Worm (Caenorhabditis elegans): Measurements from ENCODE around the gene sel-5.

sel-5 gene

ce11 chrIII:4612334-4612953 is 34.2 kb upstream of the sel-5 start, which contains the start of gene sel-2:
TSS of gene sel-2 (minus strand) at chrIII:4612384.
- TF ChIP-seq unc-120 (tag; optimal IDR thresholded peaks at IDR 0.05; ENCODE audit: poor library complexity, severe bottlenecking) (peak; percentile 80), ceh-43 (GFP tag; optimal IDR thresholded peaks at IDR 0.05) (no peak), ceh-39 (tag; optimal IDR thresholded peaks at IDR 0.05) (no peak), ces-1 (GFP tag; optimal IDR thresholded peaks at IDR 0.05) (peak; percentile 69), nhr-2 (tag; optimal IDR thresholded peaks at IDR 0.05) (peak; percentile 62), sptf-1 (tag; optimal IDR thresholded peaks at IDR 0.05) (peak; percentile 39), lin-32 (GFP tag; optimal IDR thresholded peaks at IDR 0.05) (no peak), bed-3 (GFP tag; optimal IDR thresholded peaks at IDR 0.05) (no peak), pha-4 (tag; optimal IDR thresholded peaks at IDR 0.05) (peak; percentile 57), cnd-1 (tag; optimal IDR thresholded peaks at IDR 0.05) (peak; percentile 9)

- TF ChIP-seq tbx-8 (GFP tag; optimal IDR thresholded peaks at IDR 0.05), result no peak
- no peak for TF ChIP-seq pha-4 (tag; optimal IDR thresholded peaks at IDR 0.05)
- no peak for TF ChIP-seq mep-1 (tag; optimal IDR thresholded peaks at IDR 0.05)
- no peak for TF ChIP-seq mls-2 (tag; optimal IDR thresholded peaks at IDR 0.05)
- no peak for TF ChIP-seq ham-2 (GFP tag; optimal IDR thresholded peaks at IDR 0.05)
- no peak for TF ChIP-seq hlh-1 (tag; optimal IDR thresholded peaks at IDR 0.05)
- TF ChIP-seq elt-1 (tag; optimal IDR thresholded peaks at IDR 0.05; ENCODE audit: borderline replicate concordance, insufficient read depth), result no peak
- no peak for TF ChIP-seq cnd-1 (tag; optimal IDR thresholded peaks at IDR 0.05)
- TF ChIP-seq ceh-39 (tag; optimal IDR thresholded peaks at IDR 0.05), result no peak
- TF ChIP-seq nhr-2 (tag; optimal IDR thresholded peaks at IDR 0.05), result no peak
- TF ChIP-seq flh-1 (GFP tag; optimal IDR thresholded peaks at IDR 0.05), result no peak
- no peak for TF ChIP-seq snpc-4 (tag; optimal IDR thresholded peaks at IDR 0.05)
- no peak for TF ChIP-seq sptf-1 (tag; optimal IDR thresholded peaks at IDR 0.05)
- no peak for TF ChIP-seq sem-2 (GFP tag; optimal IDR thresholded peaks at IDR 0.05)
These were observed 25.6 kb upstream of the sel-5 start for ce11 chrIII:4603837-4604236.

ce11 chrIII:4601286-4601685 is 23.0 kb upstream of the sel-5 start:
- TF ChIP-seq mep-1 (tag; optimal IDR thresholded peaks at IDR 0.05) (no peak), unc-62 (GFP tag; optimal IDR thresholded peaks at IDR 0.05) (no peak)

- TF ChIP-seq elt-1 (tag; optimal IDR thresholded peaks at IDR 0.05; ENCODE audit: borderline replicate concordance, insufficient read depth), result peak; percentile 29
- no peak for TF ChIP-seq ceh-83 (GFP tag; optimal IDR thresholded peaks at IDR 0.05)
- peak; percentile 47 for TF ChIP-seq elt-3 (tag; optimal IDR thresholded peaks at IDR 0.05)
- TF ChIP-seq unc-62 (GFP tag; optimal IDR thresholded peaks at IDR 0.05), result peak; percentile 63
These were observed 22.0 kb upstream of the sel-5 start, which contains the start of gene mab-21 for ce11 chrIII:4600139-4600762. TSS of gene mab-21 (plus strand) at chrIII:4600753.

ce11 chrIII:4595771-4596227 is 17.6 kb upstream of the sel-5 start, which contains the start of gene asb-1:
TSS of gene asb-1 (minus strand) at chrIII:4595821.
- TF ChIP-seq mep-1 (tag; optimal IDR thresholded peaks at IDR 0.05) (no peak), lsy-2 (tag; optimal IDR thresholded peaks at IDR 0.05) (no peak), nhr-76 (tag; optimal IDR thresholded peaks at IDR 0.05) (no peak), ceh-39 (tag; optimal IDR thresholded peaks at IDR 0.05) (no peak), M03D4.4 (tag; optimal IDR thresholded peaks at IDR 0.05) (no peak), unc-62 (GFP tag; optimal IDR thresholded peaks at IDR 0.05) (no peak), lin-13 (tag; optimal IDR thresholded peaks at IDR 0.05) (no peak), elt-3 (tag; optimal IDR thresholded peaks at IDR 0.05) (no peak), nhr-28 (tag; optimal IDR thresholded peaks at IDR 0.05) (no peak), ham-2 (GFP tag; optimal IDR thresholded peaks at IDR 0.05) (no peak), snpc-4 (tag; optimal IDR thresholded peaks at IDR 0.05) (no peak), sptf-1 (tag; optimal IDR thresholded peaks at IDR 0.05) (no peak), ces-1 (GFP tag; optimal IDR thresholded peaks at IDR 0.05) (no peak), ceh-83 (GFP tag; optimal IDR thresholded peaks at IDR 0.05) (no peak), tbx-8 (GFP tag; optimal IDR thresholded peaks at IDR 0.05) (no peak), unc-120 (tag; optimal IDR thresholded peaks at IDR 0.05; ENCODE audit: poor library complexity, severe bottlenecking) (no peak), sem-2 (GFP tag; optimal IDR thresholded peaks at IDR 0.05) (no peak), cnd-1 (tag; optimal IDR thresholded peaks at IDR 0.05) (no peak), drap-1 (GFP tag; optimal IDR thresholded peaks at IDR 0.05) (no peak)
